Worm (Caenorhabditis elegans): ENCODE data around the gene bath-4.

Gene bath-4

ce11 chrII:1912741-1913140 lies 5.0 kb downstream of the bath-4 start, which contains the start of gene math-31:
Gene math-31, minus strand, starts transcription at chrII:1912841.
- TF ChIP-seq pag-3 (tag; optimal IDR thresholded peaks at IDR 0.05; ENCODE audit: borderline replicate concordance) (no peak), ceh-24 (tag; optimal IDR thresholded peaks at IDR 0.05) (no peak), nfya-1 (tag; optimal IDR thresholded peaks at IDR 0.05) (no peak), pqm-1 (tag; optimal IDR thresholded peaks at IDR 0.05) (no peak), che-1 (tag; optimal IDR thresholded peaks at IDR 0.05) (no peak), ets-4 (tag; optimal IDR thresholded peaks at IDR 0.05) (no peak)

- TF ChIP-seq odd-2 (tag; optimal IDR thresholded peaks at IDR 0.05) (no peak), gmeb-2 (tag; optimal IDR thresholded peaks at IDR 0.05) (no peak), ceh-19 (GFP tag; optimal IDR thresholded peaks at IDR 0.05) (no peak), ztf-16 (tag; optimal IDR thresholded peaks at IDR 0.05) (no peak)
Observed at ce11 chrII:1905104-1905503, 12.7 kb downstream of the bath-4 start, which contains the start of gene math-22. Gene math-22, plus strand, starts transcription at chrII:1905404.

DNA sequence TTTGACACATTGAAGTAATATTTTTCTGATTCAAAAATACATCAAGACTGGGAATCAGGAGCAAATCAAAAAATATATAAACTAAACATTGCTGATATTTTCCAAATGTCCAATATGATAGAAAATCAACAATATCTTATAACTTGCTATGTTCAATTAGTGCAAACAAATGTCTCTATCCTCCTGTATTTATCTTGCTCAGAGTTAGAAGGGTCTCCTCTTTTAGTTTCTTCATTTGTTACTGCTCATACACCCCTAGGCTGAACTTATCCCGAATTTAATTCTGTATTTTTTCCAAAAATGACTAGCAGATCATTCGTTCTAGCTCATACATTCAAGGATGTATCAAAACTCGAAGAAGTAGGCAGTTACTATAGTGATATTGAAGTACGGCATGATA lies 15.8 kb downstream of the bath-4 start, which contains the start of gene math-23:
TSS of gene math-23 (plus strand) at position 301 of the 400 bp plus-strand sequence.
- no peak for TF ChIP-seq nfya-1 (tag; optimal IDR thresholded peaks at IDR 0.05)
- no peak for TF ChIP-seq T23F11.4 (GFP tag; optimal IDR thresholded peaks at IDR 0.05)
- no peak for TF ChIP-seq npax-4 (tag; optimal IDR thresholded peaks at IDR 0.05)
- no peak for TF ChIP-seq dve-1 (tag; optimal IDR thresholded peaks at IDR 0.05)
- TF ChIP-seq pqm-1 (tag; optimal IDR thresholded peaks at IDR 0.05), result no peak
- no peak for TF ChIP-seq elt-4 (tag; optimal IDR thresholded peaks at IDR 0.05)
- no peak for TF ChIP-seq pax-1 (tag; optimal IDR thresholded peaks at IDR 0.05)
- no peak for TF ChIP-seq ceh-48 (tag; optimal IDR thresholded peaks at IDR 0.05)
- TF ChIP-seq madf-2 (tag; optimal IDR thresholded peaks at IDR 0.05), result no peak
- no peak for TF ChIP-seq ceh-19 (GFP tag; optimal IDR thresholded peaks at IDR 0.05)
- TF ChIP-seq pat-9 (tag; optimal IDR thresholded peaks at IDR 0.05), result no peak
- no peak for TF ChIP-seq ttx-3 (tag; optimal IDR thresholded peaks at IDR 0.05)

DNA sequence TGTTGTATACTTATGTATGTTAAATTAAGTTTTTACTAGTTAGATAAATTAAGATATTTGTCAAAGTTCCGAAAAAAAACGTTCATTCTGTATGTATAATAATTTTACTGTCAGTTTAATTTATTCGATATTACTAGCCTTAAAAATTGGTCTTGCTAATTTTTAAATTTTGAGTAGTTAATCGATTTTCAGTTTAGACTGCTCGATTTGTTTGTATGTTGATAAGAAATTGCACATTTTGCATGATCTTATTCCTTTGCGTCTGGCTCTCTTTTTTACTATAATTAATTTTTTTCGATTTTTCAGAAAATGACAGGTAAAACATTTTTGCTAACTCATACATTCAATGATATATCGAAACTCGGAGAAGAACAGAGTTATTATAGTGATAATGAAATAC lies 17.8 kb downstream of the bath-4 start, which contains the start of gene math-24:
TSS of gene math-24 (plus strand) at position 301 of the 400 bp plus-strand sequence.
- no peak for TF ChIP-seq fkh-6 (tag; optimal IDR thresholded peaks at IDR 0.05)
- TF ChIP-seq unc-3 (GFP tag; conservative IDR thresholded peaks at IDR 0.05), result no peak
- no peak for TF ChIP-seq unc-3 (tag; optimal IDR thresholded peaks at IDR 0.05)
- TF ChIP-seq sox-4 (tag; optimal IDR thresholded peaks at IDR 0.05), result no peak
- no peak for TF ChIP-seq fkh-10 (GFP tag; optimal IDR thresholded peaks at IDR 0.05)
- TF ChIP-seq ceh-19 (GFP tag; optimal IDR thresholded peaks at IDR 0.05), result no peak
- TF ChIP-seq ceh-14 (tag; optimal IDR thresholded peaks at IDR 0.05), result no peak
- TF ChIP-seq pat-9 (tag; optimal IDR thresholded peaks at IDR 0.05), result no peak
- no peak for TF ChIP-seq K09A11.1 (tag; optimal IDR thresholded peaks at IDR 0.05; ENCODE audit: insufficient read depth)
- no peak for TF ChIP-seq F13H6.1 (tag; optimal IDR thresholded peaks at IDR 0.05)
- TF ChIP-seq hlh-30 (tag; optimal IDR thresholded peaks at IDR 0.05; ENCODE audit: insufficient read depth), result no peak
- TF ChIP-seq sox-2 (GFP tag; IDR thresholded peaks at IDR 0.05), result no peak
- no peak for TF ChIP-seq odd-2 (tag; optimal IDR thresholded peaks at IDR 0.05)
- no peak for TF ChIP-seq elt-4 (tag; optimal IDR thresholded peaks at IDR 0.05)
- TF ChIP-seq ceh-48 (tag; optimal IDR thresholded peaks at IDR 0.05), result no peak
- TF ChIP-seq hlh-15 (tag; optimal IDR thresholded peaks at IDR 0.05), result no peak

DNA sequence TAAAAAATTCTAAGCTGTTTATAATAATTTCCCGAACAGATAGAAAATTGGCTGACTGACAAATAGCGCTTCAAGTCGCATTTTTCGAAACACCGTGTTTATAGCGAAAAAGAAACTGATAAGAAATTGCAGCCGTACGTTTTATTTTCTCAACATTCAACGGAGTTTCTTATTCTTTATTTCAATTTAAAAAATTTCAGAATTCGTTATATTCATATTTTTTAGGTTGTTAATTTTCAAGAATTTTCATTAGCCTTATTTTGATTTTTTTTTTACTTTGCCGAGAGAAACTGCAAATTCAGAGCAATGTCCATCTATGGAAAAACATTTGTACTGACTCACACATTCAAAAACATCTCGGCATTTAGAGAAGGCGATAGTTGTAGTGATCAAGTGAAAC lies 19.8 kb downstream of the bath-4 start, which contains the start of gene C46F9.6:
TSS of gene C46F9.6 (plus strand) at position 301 of the 400 bp plus-strand sequence.
- TF ChIP-seq ceh-6 (GFP tag; optimal IDR thresholded peaks at IDR 0.05), result no peak
- TF ChIP-seq pha-2 (tag; optimal IDR thresholded peaks at IDR 0.05), result no peak
- TF ChIP-seq dmd-4 (tag; optimal IDR thresholded peaks at IDR 0.05; ENCODE audit: borderline replicate concordance), result no peak
- no peak for TF ChIP-seq hlh-13 (GFP tag; optimal IDR thresholded peaks at IDR 0.05)
- no peak for TF ChIP-seq eyg-1 (tag; optimal IDR thresholded peaks at IDR 0.05)
- no peak for TF ChIP-seq unc-42 (tag; optimal IDR thresholded peaks at IDR 0.05)
- no peak for TF ChIP-seq unc-55 (GFP tag; optimal IDR thresholded peaks at IDR 0.05)
